Fruit fly (Drosophila melanogaster) whole organism, wandering third instar larva: Measurements from ENCODE around the gene ZnT63C.

Experiments used
- Abd-B ChIP-seq: fragments of >200 bp; optimal IDR thresholded peaks from 2 replicates; lab custom pipeline; 2017; ENCODE audit warnings: missing biosample characterization, missing genetic modification characterization
- Dfd ChIP-seq: fragments of >200 bp; optimal IDR thresholded peaks from 2 replicates; lab custom pipeline; 2017; ENCODE audit warnings: missing biosample characterization, missing genetic modification characterization
- Dif ChIP-seq: fragments of 200-275, 200-300 bp; sonication (Bioruptor generic); optimal IDR thresholded peaks from 2 replicates; lab custom pipeline; 2018; ENCODE audit warnings: missing biosample characterization, missing genetic modification characterization; ENCODE audit not compliant: partially characterized antibody
- HLH106 ChIP-seq: fragments of 200-800 bp; optimal IDR thresholded peaks from 3 replicates; lab custom pipeline; 2019; ENCODE audit warnings: missing biosample characterization, mild to moderate bottlenecking, missing genetic modification characterization, moderate library complexity
- Hr78 ChIP-seq: fragments of >200 bp; optimal IDR thresholded peaks from 2 replicates; lab custom pipeline; 2017; ENCODE audit warnings: missing biosample characterization, missing genetic modification characterization
- Jra ChIP-seq: sonication (Bioruptor generic); optimal IDR thresholded peaks from 2 replicates; lab custom pipeline; 2016; ENCODE audit warnings: missing biosample characterization, missing genetic modification characterization
- OdsH ChIP-seq: fragments of 200-800 bp; sonication (Bioruptor generic); optimal IDR thresholded peaks from 2 replicates; lab custom pipeline; 2016; ENCODE audit warnings: missing biosample characterization, mild to moderate bottlenecking, missing genetic modification characterization
- br ChIP-seq: fragments of 200-800 bp; sonication (Bioruptor generic); optimal IDR thresholded peaks from 2 replicates; lab custom pipeline; 2016; ENCODE audit warnings: missing biosample characterization, missing genetic modification characterization
- h ChIP-seq: fragments of 200-800 bp; sonication (Bioruptor generic); optimal IDR thresholded peaks from 3 replicates; lab custom pipeline; 2016; ENCODE audit warnings: missing biosample characterization, mild to moderate bottlenecking, missing genetic modification characterization
- lola ChIP-seq: fragments of >200 bp; optimal IDR thresholded peaks from 2 replicates; lab custom pipeline; 2017; ENCODE audit warnings: missing biosample characterization, missing genetic modification characterization
- pan ChIP-seq: fragments of >200 bp; optimal IDR thresholded peaks from 2 replicates; lab custom pipeline; 2017
- psq ChIP-seq: fragments of 200-800 bp; sonication (Bioruptor generic); optimal IDR thresholded peaks from 3 replicates; lab custom pipeline; 2017; ENCODE audit warnings: missing biosample characterization, mild to moderate bottlenecking, missing genetic modification characterization, moderate library complexity
- usp ChIP-seq: fragments of >200 bp; optimal IDR thresholded peaks from 2 replicates; lab custom pipeline; 2017; ENCODE audit warnings: missing biosample characterization, missing genetic modification characterization
- woc ChIP-seq: sonication (Bioruptor generic); optimal IDR thresholded peaks from 2 replicates; lab custom pipeline; 2016; ENCODE audit warnings: missing biosample characterization, mild to moderate bottlenecking, missing genetic modification characterization

- TF ChIP-seq Dfd, result no peak
- TF ChIP-seq woc, result no peak
- TF ChIP-seq psq (GFP tag; lab: Kevin White, UChicago), result no peak
- TF ChIP-seq pan (lab: Kevin White, UChicago), result no peak
- TF ChIP-seq br, result no peak
- no peak for TF ChIP-seq HLH106
- TF ChIP-seq lola (GFP tag; lab: Kevin White, UChicago), result no peak
- TF ChIP-seq usp (GFP tag; lab: Kevin White, UChicago), result no peak
- no peak for TF ChIP-seq h (GFP tag; lab: Kevin White, UChicago)
- no peak for TF ChIP-seq Abd-B (GFP tag; lab: Kevin White, UChicago)
- TF ChIP-seq Hr78 (GFP tag; lab: Kevin White, UChicago), result no peak
- no peak for TF ChIP-seq OdsH (GFP tag; lab: Kevin White, UChicago)
- no peak for TF ChIP-seq Jra (GFP tag; lab: Kevin White, UChicago)
- no peak for TF ChIP-seq Dif (GFP tag; lab: Kevin White, UChicago)
These were observed 45.7 kb downstream of the ZnT63C start for dm6 chr3L:3348956-3349824.
